Worm (Caenorhabditis elegans): ENCODE measurements around the gene ippk-1.

DNA sequence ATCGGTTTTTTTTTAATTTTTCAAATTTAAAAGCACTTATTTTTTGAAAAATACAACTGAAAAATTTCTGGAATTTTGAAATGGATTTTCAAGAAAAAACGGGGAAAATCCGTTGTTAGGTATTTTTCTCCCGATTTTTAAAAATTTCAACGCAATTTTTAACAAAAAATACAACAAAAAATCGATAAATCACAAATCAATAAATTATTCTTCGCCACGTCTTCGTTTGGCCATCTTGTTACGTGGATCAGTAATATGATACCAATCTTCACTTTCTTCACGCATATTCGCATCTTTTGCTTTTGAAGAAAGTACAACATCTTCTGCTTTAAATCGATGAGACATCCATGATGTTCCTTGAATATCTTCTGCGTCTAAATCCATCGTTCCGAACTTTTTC lies 14.0 kb upstream of the ippk-1 start:
- TF ChIP-seq mdl-1 (tag; optimal IDR thresholded peaks at IDR 0.05) (no peak), ztf-11 (tag; optimal IDR thresholded peaks at IDR 0.05) (no peak)

Data from whole organism, L2 larva.